Worm (Caenorhabditis elegans) whole organism, late embryonic: ENCODE measurements around the gene K10D11.6.

ENCODE experiments used
- F13H6.1 ChIP-seq: sonication (generic microtip); optimal IDR thresholded peaks from 2 replicates; lab custom pipeline; 2016; ENCODE audit warnings: missing genetic modification characterization, missing compliant biosample characterization
- T23F11.4 ChIP-seq: fragments of 200-800 bp; sonication (Bioruptor generic); optimal IDR thresholded peaks from 2 replicates; lab custom pipeline; 2018; ENCODE audit warnings: mild to moderate bottlenecking, missing genetic modification characterization, missing compliant biosample characterization
- che-1 ChIP-seq: sonication (generic microtip); optimal IDR thresholded peaks from 2 replicates; lab custom pipeline; 2016; ENCODE audit warnings: mild to moderate bottlenecking, missing genetic modification characterization, missing compliant biosample characterization
- dmd-4 ChIP-seq: sonication (generic microtip); optimal IDR thresholded peaks from 2 replicates; lab custom pipeline; 2016; ENCODE audit warnings: borderline replicate concordance, missing genetic modification characterization, missing compliant biosample characterization
- elt-4 ChIP-seq: sonication (generic microtip); optimal IDR thresholded peaks from 2 replicates; lab custom pipeline; 2016; ENCODE audit warnings: missing genetic modification characterization, missing compliant biosample characterization
- ets-4 ChIP-seq: sonication (generic microtip); optimal IDR thresholded peaks from 2 replicates; lab custom pipeline; 2016; ENCODE audit warnings: missing genetic modification characterization, missing compliant biosample characterization
- fax-1 ChIP-seq: sonication (generic microtip); optimal IDR thresholded peaks from 2 replicates; lab custom pipeline; 2016; ENCODE audit warnings: missing genotype, missing genetic modification characterization, missing compliant biosample characterization
- nfya-1 ChIP-seq: sonication (generic microtip); optimal IDR thresholded peaks from 2 replicates; lab custom pipeline; 2017; ENCODE audit warnings: missing genetic modification characterization, mild to moderate bottlenecking, missing compliant biosample characterization, antibody characterized with exemption, moderate library complexity
- nhr-11 ChIP-seq: fragments of 150-350 bp; optimal IDR thresholded peaks from 2 replicates; lab custom pipeline; 2014; ENCODE audit warnings: missing biosample characterization, missing genetic modification characterization
- odd-2 ChIP-seq: sonication (generic microtip); optimal IDR thresholded peaks from 2 replicates; lab custom pipeline; 2017; ENCODE audit warnings: antibody characterized with exemption, mild to moderate bottlenecking, missing genetic modification characterization, missing compliant biosample characterization
- pqm-1 ChIP-seq: sonication (generic microtip); optimal IDR thresholded peaks from 2 replicates; lab custom pipeline; 2016; ENCODE audit warnings: missing genetic modification characterization, missing compliant biosample characterization
- sox-2 ChIP-seq: fragments of 200-800 bp; sonication (Bioruptor generic); IDR thresholded peaks from 2 replicates; pipeline ENCODE4 v1.3.6; 2022; ENCODE audit warnings: missing genetic modification reagents, missing genetic modification characterization, missing compliant biosample characterization
- syd-9 ChIP-seq: sonication (generic microtip); optimal IDR thresholded peaks from 2 replicates; lab custom pipeline; 2016; ENCODE audit warnings: mild to moderate bottlenecking, missing genetic modification characterization, moderate library complexity, missing compliant biosample characterization
- ztf-16 ChIP-seq: sonication (generic microtip); optimal IDR thresholded peaks from 2 replicates; lab custom pipeline; 2017; ENCODE audit warnings: missing genetic modification characterization, missing compliant biosample characterization

DNA sequence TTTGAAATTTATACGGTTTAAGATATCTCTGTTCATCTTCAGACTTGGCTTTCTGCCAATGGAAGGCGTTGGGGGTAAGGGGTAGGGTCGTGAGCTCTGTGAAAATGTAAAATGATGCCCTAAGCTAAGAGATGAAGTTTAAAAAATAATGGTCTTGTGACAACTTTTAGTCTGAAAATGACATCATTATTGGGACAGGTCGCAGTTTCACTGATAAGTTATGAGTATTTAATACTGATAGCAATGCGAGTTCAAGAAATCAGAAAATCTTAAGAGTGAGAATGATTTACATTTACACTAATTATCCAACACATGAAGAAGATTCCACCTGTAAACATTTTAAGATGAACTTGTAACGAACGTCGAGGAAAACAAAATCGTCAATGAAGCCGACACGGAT lies 24.6 kb downstream of the K10D11.6 start:
- no peak for TF ChIP-seq che-1 (tag; lab: Kevin White, UChicago)
- TF ChIP-seq nhr-11, result no peak
- TF ChIP-seq T23F11.4 (GFP tag; lab: Kevin White, UChicago), result no peak
- no peak for TF ChIP-seq pqm-1 (tag; lab: Kevin White, UChicago)
- no peak for TF ChIP-seq elt-4 (tag; lab: Kevin White, UChicago)
- TF ChIP-seq fax-1 (tag; lab: Kevin White, UChicago), result no peak
- TF ChIP-seq syd-9 (tag; lab: Kevin White, UChicago), result no peak
- TF ChIP-seq ets-4, result no peak
- no peak for TF ChIP-seq F13H6.1
- TF ChIP-seq ztf-16 (tag; lab: Kevin White, UChicago), result no peak
- TF ChIP-seq nfya-1 (tag; lab: Kevin White, UChicago), result no peak
- TF ChIP-seq sox-2, result no peak
- no peak for TF ChIP-seq dmd-4 (tag; lab: Kevin White, UChicago)
- no peak for TF ChIP-seq odd-2 (tag; lab: Kevin White, UChicago)
